Fruit fly (Drosophila melanogaster): ENCODE measurements around the gene Atxn7.

Atxn7 gene

dm6 chr2L:2415109-2415508 lies 39.5 kb downstream of the Atxn7 start, which contains the start of gene CG18641 (continued):
- TF ChIP-seq unc-4 (GFP tag; IDR thresholded peaks at IDR 0.05; ENCODE audit: partially characterized antibody): 0 out of 2 replicates have a peak, but pooled peaks have one; percentile 16

dm6 chr2L:2416620-2417019 lies 41.0 kb downstream of the Atxn7 start, which contains the start of gene CG31948:
Gene CG31948 (minus strand): TSS chr2L:2416720.
- TF ChIP-seq Hr78 (GFP tag; optimal IDR thresholded peaks at IDR 0.05): no peak
- no peak for TF ChIP-seq lmd (GFP tag; IDR thresholded peaks at IDR 0.05)
- no peak for TF ChIP-seq CG30020 (tag; optimal IDR thresholded peaks at IDR 0.05)
- TF ChIP-seq CG12155 (GFP tag; optimal IDR thresholded peaks at IDR 0.05): no peak
- no peak for TF ChIP-seq CG33213 (GFP tag; optimal IDR thresholded peaks at IDR 0.05)
- TF ChIP-seq CG7987 (GFP tag; optimal IDR thresholded peaks at IDR 0.05): no peak
- no peak for TF ChIP-seq bsh (GFP tag; optimal IDR thresholded peaks at IDR 0.05)
- no peak for TF ChIP-seq CG13775 (GFP tag; optimal IDR thresholded peaks at IDR 0.05)
- TF ChIP-seq CG5245 (GFP tag; optimal IDR thresholded peaks at IDR 0.05): no peak
- TF ChIP-seq CG12071 (GFP tag; optimal IDR thresholded peaks at IDR 0.05): no peak
- no peak for TF ChIP-seq H15 (GFP tag; IDR thresholded peaks at IDR 0.05)

- TF ChIP-seq CG13624 (GFP tag; optimal IDR thresholded peaks at IDR 0.05) (no peak), CG9797 (GFP tag; optimal IDR thresholded peaks at IDR 0.05) (no peak), Camta (GFP tag; optimal IDR thresholded peaks at IDR 0.05) (no peak), wek (GFP tag; optimal IDR thresholded peaks at IDR 0.05) (no peak), pum (GFP tag; optimal IDR thresholded peaks at IDR 0.05) (no peak), CG10366 (GFP tag; IDR thresholded peaks at IDR 0.05) (no peak), CG7372 (GFP tag; IDR thresholded peaks at IDR 0.05) (no peak), CG6654 (GFP tag; optimal IDR thresholded peaks at IDR 0.05) (no peak), gcm (GFP tag; optimal IDR thresholded peaks at IDR 0.05) (no peak), dysf (GFP tag; IDR thresholded peaks at IDR 0.05) (no peak), ERR (GFP tag; optimal IDR thresholded peaks at IDR 0.05) (no peak), CG15601 (tag; optimal IDR thresholded peaks at IDR 0.05) (no peak), hb (GFP tag; IDR thresholded peaks at IDR 0.05; ENCODE audit: partially characterized antibody) (no peak), repo (GFP tag; optimal IDR thresholded peaks at IDR 0.05) (no peak), org-1 (GFP tag; optimal IDR thresholded peaks at IDR 0.05) (no peak), CG17829 (tag; optimal IDR thresholded peaks at IDR 0.05) (no peak)
Observed at dm6 chr2L:2417865-2418264, 42.2 kb downstream of the Atxn7 start, which contains the start of gene CG34448. Gene CG34448 (minus strand): TSS chr2L:2417965.

- TF ChIP-seq Blimp-1 (GFP tag; optimal IDR thresholded peaks at IDR 0.05): peak; percentile 8
- TF ChIP-seq CG4404 (GFP tag; IDR thresholded peaks at IDR 0.05): no peak
- TF ChIP-seq Dll (GFP tag; IDR thresholded peaks at IDR 0.05; ENCODE audit: partially characterized antibody): no peak
- no peak for TF ChIP-seq CG31365 (tag; optimal IDR thresholded peaks at IDR 0.05)
Observed at dm6 chr2L:2419913-2420312, 44.3 kb downstream of the Atxn7 start, which contains the start of gene CG34447. Gene CG34447 (minus strand): TSS chr2L:2420013.

DNA sequence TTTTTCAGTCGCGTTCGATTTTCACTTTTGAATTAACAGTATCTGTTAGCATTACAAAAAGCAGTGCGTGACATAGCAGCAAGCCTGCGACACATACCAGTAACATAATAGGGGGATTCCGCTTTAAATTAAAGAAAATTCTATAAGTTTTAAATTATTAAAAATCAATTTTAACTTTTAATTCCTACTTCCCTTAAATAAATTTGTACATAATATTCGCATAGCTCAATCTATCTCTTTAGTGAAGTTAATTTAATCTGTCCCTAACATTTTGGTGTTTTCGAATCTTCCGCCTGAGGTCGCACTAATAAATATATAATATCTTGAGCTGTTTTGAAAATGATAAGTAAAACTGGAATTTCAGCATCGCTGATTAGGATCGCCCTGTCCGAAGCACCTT lies 44.8 kb downstream of the Atxn7 start, which contains the start of gene CG9886:
Gene CG9886 (plus strand): TSS at position 341 of the 400 bp plus-strand sequence.
- TF ChIP-seq sim (GFP tag; IDR thresholded peaks at IDR 0.05) (peak; percentile 32; the same call in 1 of the 2 replicates), Nf-YA (GFP tag; IDR thresholded peaks at IDR 0.05) (no peak), CG10462 (GFP tag; optimal IDR thresholded peaks at IDR 0.05) (no peak), CG18476 (GFP tag; optimal IDR thresholded peaks at IDR 0.05) (peak; percentile 49), Meics (GFP tag; optimal IDR thresholded peaks at IDR 0.05) (peak; percentile 68), pita (GFP tag; optimal IDR thresholded peaks at IDR 0.05) (no peak), Camta (GFP tag; optimal IDR thresholded peaks at IDR 0.05) (no peak), D (optimal IDR thresholded peaks at IDR 0.05) (no peak), D (GFP tag; optimal IDR thresholded peaks at IDR 0.05) (peak; percentile 14), pros (GFP tag; optimal IDR thresholded peaks at IDR 0.05) (no peak), CG12744 (GFP tag; optimal IDR thresholded peaks at IDR 0.05) (peak; percentile 16), mld (GFP tag; IDR thresholded peaks at IDR 0.05; ENCODE audit: partially characterized antibody) (no peak), Lim3 (GFP tag; IDR thresholded peaks at IDR 0.05) (no peak), Kr (GFP tag; optimal IDR thresholded peaks at IDR 0.05) (no peak), pb (GFP tag; optimal IDR thresholded peaks at IDR 0.05) (no peak)

All from whole organism, embryonic.